Worm (Caenorhabditis elegans): ENCODE results near the gene R105.5.

DNA sequence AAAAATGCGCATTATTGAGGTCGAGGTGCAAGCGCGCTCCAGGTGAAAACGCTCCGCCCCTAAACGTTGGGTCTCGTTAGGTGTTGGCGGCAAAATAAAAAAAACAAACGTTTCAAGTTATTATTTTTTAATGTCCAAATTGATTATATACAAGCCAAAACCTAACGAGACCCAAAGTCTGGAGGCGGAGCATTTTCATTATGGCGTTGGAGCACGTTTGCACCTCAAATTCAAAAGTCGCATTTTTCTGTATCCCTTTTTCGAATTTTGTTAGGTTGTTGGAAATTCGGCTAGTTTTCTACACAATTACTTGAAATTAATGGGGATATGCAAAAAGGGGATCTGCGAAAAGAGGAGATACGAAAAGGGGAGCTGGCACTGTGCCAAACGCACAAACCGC, 21.8 kb downstream of the R105.5 start, which contains the start of gene col-111:
- TF ChIP-seq lin-35 (GFP tag; optimal IDR thresholded peaks at IDR 0.05): no peak
- TF ChIP-seq dpl-1 (GFP tag; optimal IDR thresholded peaks at IDR 0.05): no peak
- TF ChIP-seq nhr-12 (tag; optimal IDR thresholded peaks at IDR 0.05): no peak
- TF ChIP-seq elt-3 (tag; optimal IDR thresholded peaks at IDR 0.05): no peak
- no peak for TF ChIP-seq fkh-10 (GFP tag; optimal IDR thresholded peaks at IDR 0.05)
- no peak for TF ChIP-seq nhr-11 (tag; optimal IDR thresholded peaks at IDR 0.05)
- TF ChIP-seq C16A3.4 (tag; optimal IDR thresholded peaks at IDR 0.05): no peak

Data from whole organism, L1 larva.